Worm (Caenorhabditis elegans): Measurements from ENCODE around the gene ced-7.

ced-7 gene

ce11 chrIII:9620148-9620547 lies 40.3 kb upstream of the ced-7 start:
- TF ChIP-seq crh-2 (tag; optimal IDR thresholded peaks at IDR 0.05) (no peak), fos-1 (tag; optimal IDR thresholded peaks at IDR 0.05) (peak; percentile 54), nhr-25 (tag; optimal IDR thresholded peaks at IDR 0.05) (no peak), F13H6.1 (tag; optimal IDR thresholded peaks at IDR 0.05) (peak; percentile 82), nhr-11 (tag; optimal IDR thresholded peaks at IDR 0.05) (no peak), alr-1 (tag; optimal IDR thresholded peaks at IDR 0.05) (no peak), lsy-2 (tag; optimal IDR thresholded peaks at IDR 0.05) (peak in 1 of 2 experiments; percentile 22), egl-27 (tag; optimal IDR thresholded peaks at IDR 0.05) (peak; percentile 38), nhr-237 (tag; optimal IDR thresholded peaks at IDR 0.05) (no peak), sma-3 (GFP tag; optimal IDR thresholded peaks at IDR 0.05) (no peak), nhr-21 (tag; optimal IDR thresholded peaks at IDR 0.05) (peak; percentile 4), ztf-11 (tag; optimal IDR thresholded peaks at IDR 0.05) (no peak), nhr-129 (tag; optimal IDR thresholded peaks at IDR 0.05) (peak; percentile 78), nhr-77 (tag; optimal IDR thresholded peaks at IDR 0.05) (no peak), dmd-4 (tag; optimal IDR thresholded peaks at IDR 0.05) (no peak), nhr-6 (tag; optimal IDR thresholded peaks at IDR 0.05) (no peak), ama-1 (optimal IDR thresholded peaks at IDR 0.05) (peak; percentile 1), skn-1 (tag; optimal IDR thresholded peaks at IDR 0.05) (no peak), elt-3 (tag; optimal IDR thresholded peaks at IDR 0.05) (no peak), peb-1 (tag; optimal IDR thresholded peaks at IDR 0.05) (no peak), nhr-10 (tag; optimal IDR thresholded peaks at IDR 0.05) (no peak), C34F6.9 (tag; optimal IDR thresholded peaks at IDR 0.05) (peak; percentile 30), unc-39 (tag; optimal IDR thresholded peaks at IDR 0.05) (no peak), unc-55 (GFP tag; optimal IDR thresholded peaks at IDR 0.05) (no peak), zag-1 (tag; optimal IDR thresholded peaks at IDR 0.05) (no peak), lin-39 (tag; optimal IDR thresholded peaks at IDR 0.05) (no peak), unc-62 (GFP tag; optimal IDR thresholded peaks at IDR 0.05) (no peak), blmp-1 (tag; optimal IDR thresholded peaks at IDR 0.05; ENCODE audit: insufficient read depth) (peak; percentile 26), aly-2 (tag; optimal IDR thresholded peaks at IDR 0.05) (no peak), ZK546.5 (tag; optimal IDR thresholded peaks at IDR 0.05) (no peak), mdl-1 (tag; optimal IDR thresholded peaks at IDR 0.05) (no peak), lin-13 (GFP tag; optimal IDR thresholded peaks at IDR 0.05) (no peak), sma-9 (GFP tag; optimal IDR thresholded peaks at IDR 0.05) (peak; percentile 81), sma-9 (tag; optimal IDR thresholded peaks at IDR 0.05) (no peak), gmeb-1 (tag; optimal IDR thresholded peaks at IDR 0.05) (no peak)

DNA sequence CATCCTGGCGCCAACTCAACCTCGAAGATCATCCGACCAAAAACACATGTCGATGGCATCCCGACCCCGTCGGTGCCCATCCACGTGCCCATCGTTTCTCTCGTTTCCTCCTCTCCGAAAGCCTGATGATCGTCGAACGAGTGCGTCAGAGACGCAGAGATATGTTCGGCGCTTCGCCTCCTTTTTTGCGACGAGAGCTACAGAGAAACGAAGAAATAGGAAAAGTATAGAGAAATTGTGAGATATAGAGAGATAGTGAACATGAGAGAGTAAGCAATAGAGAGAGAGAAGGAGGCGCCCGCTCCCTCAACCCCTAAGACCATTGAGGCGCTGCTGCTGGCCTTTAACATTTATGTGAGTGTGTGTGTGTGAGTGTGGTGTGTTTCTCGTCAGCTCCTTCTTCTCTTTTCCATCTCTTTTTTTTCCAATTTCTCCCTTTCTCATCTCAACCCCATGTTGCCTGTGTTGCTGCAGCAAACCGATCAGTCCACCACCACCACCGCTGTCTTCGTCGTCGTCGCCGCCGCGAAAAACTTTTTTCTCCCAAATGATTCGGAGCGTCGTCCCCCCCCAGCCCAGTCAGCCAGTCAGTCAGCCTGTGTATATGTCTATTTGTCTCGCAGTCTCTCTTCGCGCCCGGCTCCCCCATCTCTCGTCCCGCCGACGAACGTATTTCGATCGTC lies 39.3 kb upstream of the ced-7 start, which contains the start of gene hlh-11:
TSS of gene hlh-11 (plus strand) at position 633 of the 683 bp plus-strand sequence.
- TF ChIP-seq F13H6.1 (tag; optimal IDR thresholded peaks at IDR 0.05) (peak; percentile 99), nhr-12 (tag; optimal IDR thresholded peaks at IDR 0.05) (peak; percentile 26), mab-5 (tag; optimal IDR thresholded peaks at IDR 0.05) (peak; percentile 73), R02D3.7 (tag; optimal IDR thresholded peaks at IDR 0.05) (no peak), egl-27 (tag; optimal IDR thresholded peaks at IDR 0.05) (peak; percentile 78), blmp-1 (tag; optimal IDR thresholded peaks at IDR 0.05; ENCODE audit: insufficient read depth) (peak; percentile 51), mdl-1 (tag; optimal IDR thresholded peaks at IDR 0.05) (peak; percentile 92 to 98), snpc-4 (tag; optimal IDR thresholded peaks at IDR 0.05) (peak; percentile 70), alr-1 (tag; optimal IDR thresholded peaks at IDR 0.05) (no peak), mbf-1 (tag; optimal IDR thresholded peaks at IDR 0.05) (no peak), gmeb-1 (tag; optimal IDR thresholded peaks at IDR 0.05) (peak; percentile 36), nhr-77 (tag; optimal IDR thresholded peaks at IDR 0.05) (peak; percentile 12), lin-11 (tag; optimal IDR thresholded peaks at IDR 0.05) (peak; percentile 67), sma-9 (GFP tag; optimal IDR thresholded peaks at IDR 0.05) (peak; percentile 98), sma-9 (tag; optimal IDR thresholded peaks at IDR 0.05) (no peak), nhr-129 (tag; optimal IDR thresholded peaks at IDR 0.05) (peak; percentile 92), zag-1 (tag; optimal IDR thresholded peaks at IDR 0.05) (peak; percentile 80), ceh-82 (tag; optimal IDR thresholded peaks at IDR 0.05) (no peak), Y55F3AM.14 (GFP tag; optimal IDR thresholded peaks at IDR 0.05) (peak; percentile 85), nhr-11 (tag; optimal IDR thresholded peaks at IDR 0.05) (no peak), nhr-237 (tag; optimal IDR thresholded peaks at IDR 0.05) (no peak), nhr-21 (tag; optimal IDR thresholded peaks at IDR 0.05) (peak; percentile 91), nhr-6 (tag; optimal IDR thresholded peaks at IDR 0.05) (peak; percentile 86), crh-2 (tag; optimal IDR thresholded peaks at IDR 0.05) (peak; percentile 91), elt-1 (tag; optimal IDR thresholded peaks at IDR 0.05) (no peak), aly-2 (tag; optimal IDR thresholded peaks at IDR 0.05) (no peak), lsy-2 (tag; optimal IDR thresholded peaks at IDR 0.05) (peak; percentile 68 to 88), ztf-1 (GFP tag; conservative IDR thresholded peaks at IDR 0.05) (no peak), sem-4 (tag; optimal IDR thresholded peaks at IDR 0.05) (peak; percentile 94), sma-3 (GFP tag; optimal IDR thresholded peaks at IDR 0.05) (peak; percentile 89), ZK546.5 (tag; optimal IDR thresholded peaks at IDR 0.05) (no peak), skn-1 (tag; optimal IDR thresholded peaks at IDR 0.05) (peak; percentile 50), elt-3 (tag; optimal IDR thresholded peaks at IDR 0.05) (no peak), dmd-4 (tag; optimal IDR thresholded peaks at IDR 0.05) (no peak), unc-55 (GFP tag; optimal IDR thresholded peaks at IDR 0.05) (peak; percentile 94), lin-13 (GFP tag; optimal IDR thresholded peaks at IDR 0.05) (peak; percentile 80), C34F6.9 (tag; optimal IDR thresholded peaks at IDR 0.05) (peak; percentile 97), nhr-23 (tag; optimal IDR thresholded peaks at IDR 0.05) (no peak), ztf-4 (tag; optimal IDR thresholded peaks at IDR 0.05) (peak; percentile 65), nhr-25 (tag; optimal IDR thresholded peaks at IDR 0.05) (peak; percentile 93), unc-39 (tag; optimal IDR thresholded peaks at IDR 0.05) (no peak), unc-62 (GFP tag; optimal IDR thresholded peaks at IDR 0.05) (peak; percentile 75)

All from whole organism, L2 larva.